Fruit fly (Drosophila melanogaster): ENCODE measurements around the gene yellow-k.

yellow-k gene

dm6 chr3L:15553993-15554644 lies 33.7 kb downstream of the yellow-k start, which contains the start of gene AGO2 (continued):
- TF ChIP-seq ro (GFP tag; IDR thresholded peaks at IDR 0.05) (no peak), run (tag; optimal IDR thresholded peaks at IDR 0.05) (no peak), CG4360 (GFP tag; IDR thresholded peaks at IDR 0.05) (peak; percentile 100), dmrt11E (tag; optimal IDR thresholded peaks at IDR 0.05) (no peak), CG8089 (GFP tag; optimal IDR thresholded peaks at IDR 0.05) (no peak), H2.0 (GFP tag; IDR thresholded peaks at IDR 0.05) (no peak), ftz-f1 (GFP tag; optimal IDR thresholded peaks at IDR 0.05) (no peak), lilli (GFP tag; optimal IDR thresholded peaks at IDR 0.05) (peak; percentile 30), CG16779 (GFP tag; IDR thresholded peaks at IDR 0.05) (no peak), lab (GFP tag; optimal IDR thresholded peaks at IDR 0.05) (no peak), Lpt (GFP tag; optimal IDR thresholded peaks at IDR 0.05) (no peak), Ravus (GFP tag; IDR thresholded peaks at IDR 0.05) (no peak), Nf-YC (tag; optimal IDR thresholded peaks at IDR 0.05) (peak; percentile 19), ato (GFP tag; IDR thresholded peaks at IDR 0.05; ENCODE audit: partially characterized antibody) (peak; percentile 62), CG17568 (GFP tag; optimal IDR thresholded peaks at IDR 0.05) (peak; percentile 61), pita (GFP tag; optimal IDR thresholded peaks at IDR 0.05) (peak; percentile 62), CrebB (tag; optimal IDR thresholded peaks at IDR 0.05) (peak; percentile 30), CG18599 (GFP tag; optimal IDR thresholded peaks at IDR 0.05) (no peak), CG4404 (GFP tag; IDR thresholded peaks at IDR 0.05) (no peak), H15 (GFP tag; IDR thresholded peaks at IDR 0.05) (no peak), CG34224 (GFP tag; IDR thresholded peaks at IDR 0.05; ENCODE audit: partially characterized antibody) (peak; percentile 83), Nf-YA (GFP tag; IDR thresholded peaks at IDR 0.05) (no peak), CG31224 (GFP tag; IDR thresholded peaks at IDR 0.05) (no peak), CG2129 (GFP tag; IDR thresholded peaks at IDR 0.05; ENCODE audit: partially characterized antibody) (no peak), lov (optimal IDR thresholded peaks at IDR 0.05) (no peak), lov (GFP tag; IDR thresholded peaks at IDR 0.05) (no peak), lmd (GFP tag; IDR thresholded peaks at IDR 0.05) (no peak), mld (GFP tag; IDR thresholded peaks at IDR 0.05; ENCODE audit: partially characterized antibody) (no peak; the same call in 2 of the 3 replicates), pros (GFP tag; optimal IDR thresholded peaks at IDR 0.05) (no peak), CG12104 (GFP tag; optimal IDR thresholded peaks at IDR 0.05) (no peak), sna (GFP tag; IDR thresholded peaks at IDR 0.05; ENCODE audit: partially characterized antibody) (peak; percentile 60), Usf (GFP tag; optimal IDR thresholded peaks at IDR 0.05) (no peak), CG1647 (GFP tag; optimal IDR thresholded peaks at IDR 0.05) (no peak), Oaz (GFP tag; IDR thresholded peaks at IDR 0.05) (no peak), pum (GFP tag; optimal IDR thresholded peaks at IDR 0.05) (no peak), CG12071 (GFP tag; optimal IDR thresholded peaks at IDR 0.05) (no peak), Oli (tag; optimal IDR thresholded peaks at IDR 0.05) (no peak), unc-4 (GFP tag; IDR thresholded peaks at IDR 0.05; ENCODE audit: partially characterized antibody) (peak; percentile 58), Fer1 (GFP tag; optimal IDR thresholded peaks at IDR 0.05) (peak; percentile 13), zen (tag; optimal IDR thresholded peaks at IDR 0.05) (no peak), CG7357 (GFP tag; IDR thresholded peaks at IDR 0.05) (no peak), CG4282 (GFP tag; optimal IDR thresholded peaks at IDR 0.05) (no peak), TFAM (GFP tag; optimal IDR thresholded peaks at IDR 0.05) (no peak), CG6272 (GFP tag; IDR thresholded peaks at IDR 0.05) (no peak), Trl (optimal IDR thresholded peaks at IDR 0.05) (no peak), Trl (GFP tag; optimal IDR thresholded peaks at IDR 0.05) (no peak), CG7987 (GFP tag; optimal IDR thresholded peaks at IDR 0.05) (no peak), Bdp1 (GFP tag; optimal IDR thresholded peaks at IDR 0.05) (no peak), corto (GFP tag; optimal IDR thresholded peaks at IDR 0.05) (no peak), CG11560 (tag; IDR thresholded peaks at IDR 0.05) (no peak), CG9215 (GFP tag; IDR thresholded peaks at IDR 0.05) (no peak)

Measured in whole organism, embryonic.